Worm (Caenorhabditis elegans) whole organism, L4/young adult: ENCODE results near the gene C08E3.15.

Source experiments
- W03F9.2 ChIP-seq: fragments of 150-350 bp; optimal IDR thresholded peaks from 2 replicates; lab custom pipeline; 2014; ENCODE audit warnings: missing biosample characterization, missing genetic modification characterization
- dao-5 ChIP-seq: sonication (generic microtip); optimal IDR thresholded peaks from 2 replicates; lab custom pipeline; 2016; ENCODE audit warnings: missing genotype, missing genetic modification characterization, moderate library complexity, missing compliant biosample characterization

ce11 chrII:1595137-1595536 lies 32.5 kb downstream of the C08E3.15 start, which contains the start of gene clec-20:
- TF ChIP-seq dao-5 (tag; lab: Kevin White, UChicago), result no peak
- no peak for TF ChIP-seq W03F9.2 (tag; lab: Kevin White, UChicago)
